Worm (Caenorhabditis elegans): Measurements from ENCODE around the gene div-1.

div-1 gene

DNA sequence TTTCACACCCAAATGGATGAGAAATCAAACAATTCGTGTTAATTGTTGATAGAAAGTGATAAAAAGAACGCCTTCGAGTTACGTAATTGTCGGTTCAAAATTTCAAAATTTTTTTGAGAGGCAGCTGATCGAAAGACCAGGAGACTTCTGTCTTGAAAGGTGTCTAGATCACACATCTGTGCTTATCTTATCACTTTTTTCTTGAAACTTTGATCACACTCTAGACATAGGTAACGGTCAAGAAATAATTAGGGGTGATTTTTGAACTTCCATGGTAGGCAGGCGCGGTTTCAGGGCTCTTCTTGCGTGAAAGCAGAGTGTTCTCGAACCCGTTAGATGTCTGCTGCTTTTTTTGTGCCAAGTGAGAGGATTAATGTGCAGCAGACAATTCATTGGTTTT, 45.0 kb upstream of the div-1 start:
- no peak for TF ChIP-seq rnt-1 (tag; optimal IDR thresholded peaks at IDR 0.05)

ce11 chrIII:10290541-10290940, 42.2 kb upstream of the div-1 start:
- TF ChIP-seq hlh-30 (tag; optimal IDR thresholded peaks at IDR 0.05; ENCODE audit: insufficient read depth): no peak
- no peak for TF ChIP-seq sox-2 (GFP tag; IDR thresholded peaks at IDR 0.05)
- no peak for TF ChIP-seq ceh-45 (GFP tag; IDR thresholded peaks at IDR 0.05)
- no peak for TF ChIP-seq ama-1 (optimal IDR thresholded peaks at IDR 0.05)
- TF ChIP-seq che-1 (tag; optimal IDR thresholded peaks at IDR 0.05): no peak
- no peak for TF ChIP-seq ceh-19 (GFP tag; optimal IDR thresholded peaks at IDR 0.05)
- TF ChIP-seq eyg-1 (tag; optimal IDR thresholded peaks at IDR 0.05): no peak
- TF ChIP-seq ceh-48 (tag; optimal IDR thresholded peaks at IDR 0.05): no peak
- TF ChIP-seq pat-9 (tag; optimal IDR thresholded peaks at IDR 0.05): no peak
- TF ChIP-seq elt-4 (tag; optimal IDR thresholded peaks at IDR 0.05): no peak

DNA sequence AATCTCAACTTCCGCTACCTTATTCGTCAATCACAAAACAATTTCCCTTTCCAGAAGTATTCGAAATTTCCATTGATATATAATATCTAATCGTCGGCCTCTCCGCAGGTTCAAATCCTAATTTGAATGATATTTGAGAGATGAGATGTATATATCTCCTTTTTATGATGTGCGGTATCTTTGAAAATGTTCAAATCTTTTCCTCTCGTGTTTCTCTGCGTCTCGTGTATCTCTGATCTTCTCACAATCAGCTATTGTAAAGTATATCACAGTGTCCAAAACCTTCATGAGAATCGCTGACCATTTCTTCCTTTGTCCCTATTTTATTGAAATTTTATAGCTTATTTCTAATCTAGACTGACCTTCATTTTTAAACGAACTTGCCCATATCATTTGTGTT, 41.4 kb upstream of the div-1 start:
- no peak for TF ChIP-seq fkh-10 (GFP tag; optimal IDR thresholded peaks at IDR 0.05)
- no peak for TF ChIP-seq unc-86 (tag; optimal IDR thresholded peaks at IDR 0.05)
- TF ChIP-seq ceh-19 (GFP tag; optimal IDR thresholded peaks at IDR 0.05): no peak
- TF ChIP-seq eyg-1 (tag; optimal IDR thresholded peaks at IDR 0.05): no peak
- TF ChIP-seq odd-2 (tag; optimal IDR thresholded peaks at IDR 0.05): no peak
- TF ChIP-seq unc-55 (GFP tag; optimal IDR thresholded peaks at IDR 0.05): no peak
- no peak for TF ChIP-seq pros-1 (tag; optimal IDR thresholded peaks at IDR 0.05)
- TF ChIP-seq ceh-14 (tag; optimal IDR thresholded peaks at IDR 0.05): no peak
- no peak for TF ChIP-seq che-1 (tag; optimal IDR thresholded peaks at IDR 0.05)
- TF ChIP-seq ceh-2 (tag; optimal IDR thresholded peaks at IDR 0.05): no peak
- no peak for TF ChIP-seq unc-3 (GFP tag; conservative IDR thresholded peaks at IDR 0.05)
- TF ChIP-seq unc-3 (tag; optimal IDR thresholded peaks at IDR 0.05): no peak
- no peak for TF ChIP-seq K02D7.2 (tag; optimal IDR thresholded peaks at IDR 0.05)
- TF ChIP-seq Y22D7AL.16 (tag; optimal IDR thresholded peaks at IDR 0.05): no peak
- TF ChIP-seq tbx-2 (tag; optimal IDR thresholded peaks at IDR 0.05): no peak

- no peak for TF ChIP-seq ceh-24 (tag; optimal IDR thresholded peaks at IDR 0.05)
- TF ChIP-seq K02D7.2 (tag; optimal IDR thresholded peaks at IDR 0.05): no peak
- no peak for TF ChIP-seq sox-2 (GFP tag; IDR thresholded peaks at IDR 0.05)
- TF ChIP-seq pha-2 (tag; optimal IDR thresholded peaks at IDR 0.05): no peak
Measured at ce11 chrIII:10285623-10286022, 37.3 kb upstream of the div-1 start, which contains the start of gene K10G9.2. Gene K10G9.2, plus strand, starts transcription at chrIII:10285923.

ce11 chrIII:10284214-10284613, 35.9 kb upstream of the div-1 start:
- TF ChIP-seq nfya-1 (tag; optimal IDR thresholded peaks at IDR 0.05) (peak; percentile 50), pqm-1 (tag; optimal IDR thresholded peaks at IDR 0.05) (no peak), ceh-6 (GFP tag; optimal IDR thresholded peaks at IDR 0.05) (peak; percentile 18), fkh-6 (tag; optimal IDR thresholded peaks at IDR 0.05) (no peak), lin-11 (tag; optimal IDR thresholded peaks at IDR 0.05) (no peak), eyg-1 (tag; optimal IDR thresholded peaks at IDR 0.05) (no peak), ceh-45 (GFP tag; IDR thresholded peaks at IDR 0.05) (no peak), pag-3 (tag; optimal IDR thresholded peaks at IDR 0.05; ENCODE audit: borderline replicate concordance) (no peak), ztf-16 (tag; optimal IDR thresholded peaks at IDR 0.05) (no peak), sox-4 (tag; optimal IDR thresholded peaks at IDR 0.05) (no peak), Y22D7AL.16 (tag; optimal IDR thresholded peaks at IDR 0.05) (no peak), C38D4.7 (GFP tag; optimal IDR thresholded peaks at IDR 0.05) (no peak), sox-2 (GFP tag; IDR thresholded peaks at IDR 0.05) (no peak), K09A11.1 (tag; optimal IDR thresholded peaks at IDR 0.05; ENCODE audit: insufficient read depth) (no peak), elt-4 (tag; optimal IDR thresholded peaks at IDR 0.05) (no peak), ceh-48 (tag; optimal IDR thresholded peaks at IDR 0.05) (peak; percentile 73), ref-2 (tag; optimal IDR thresholded peaks at IDR 0.05) (peak; percentile 14), madf-2 (tag; optimal IDR thresholded peaks at IDR 0.05) (no peak), ceh-14 (tag; optimal IDR thresholded peaks at IDR 0.05) (peak; percentile 78), hlh-15 (tag; optimal IDR thresholded peaks at IDR 0.05) (no peak), fkh-10 (GFP tag; optimal IDR thresholded peaks at IDR 0.05) (peak; percentile 71), mec-3 (tag; optimal IDR thresholded peaks at IDR 0.05; ENCODE audit: borderline replicate concordance) (no peak), unc-3 (GFP tag; conservative IDR thresholded peaks at IDR 0.05) (no peak), unc-3 (tag; optimal IDR thresholded peaks at IDR 0.05) (no peak), unc-42 (tag; optimal IDR thresholded peaks at IDR 0.05) (peak; percentile 94), ama-1 (optimal IDR thresholded peaks at IDR 0.05) (no peak), ceh-22 (tag; optimal IDR thresholded peaks at IDR 0.05) (no peak), tbx-2 (tag; optimal IDR thresholded peaks at IDR 0.05) (peak; percentile 58), ets-4 (tag; optimal IDR thresholded peaks at IDR 0.05) (no peak), dmd-4 (tag; optimal IDR thresholded peaks at IDR 0.05; ENCODE audit: borderline replicate concordance) (no peak), rnt-1 (tag; optimal IDR thresholded peaks at IDR 0.05) (no peak), hlh-13 (GFP tag; optimal IDR thresholded peaks at IDR 0.05) (no peak)

Measured in whole organism, late embryonic.